Worm (Caenorhabditis elegans): ENCODE results near the gene Y97E10AR.6.

Gene Y97E10AR.6

DNA sequence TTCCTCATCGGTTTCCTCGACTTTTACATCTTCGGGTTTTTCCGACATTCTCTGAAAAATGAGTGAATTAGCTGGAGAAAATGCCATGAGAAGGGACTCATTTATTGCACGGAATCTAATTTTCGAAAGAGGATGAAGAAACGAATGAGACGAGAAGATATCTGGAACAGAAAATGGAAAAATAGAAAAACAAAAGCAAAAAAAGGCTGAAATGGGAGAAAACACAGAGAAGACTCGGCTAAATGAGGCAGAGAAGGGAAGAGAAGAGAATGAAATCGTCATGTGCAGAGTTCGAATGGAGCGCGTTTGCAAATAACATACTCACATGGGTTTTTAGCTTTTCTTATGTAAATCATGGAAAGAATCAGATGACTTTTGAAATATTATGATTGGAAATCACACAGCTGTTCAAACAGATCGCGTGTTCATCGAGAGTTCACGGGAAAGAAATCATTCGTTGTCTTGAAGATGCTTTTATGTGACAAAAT, at the start of gene Y97E10AR.6:
TSS of gene Y97E10AR.6 (minus strand) at position 51 of the 488 bp plus-strand sequence.
- TF ChIP-seq crh-2 (tag; optimal IDR thresholded peaks at IDR 0.05): no peak
- peak in 1 of 2 experiments; percentile 44 for TF ChIP-seq lsy-2 (tag; optimal IDR thresholded peaks at IDR 0.05)
- TF ChIP-seq nhr-11 (tag; optimal IDR thresholded peaks at IDR 0.05): no peak
- TF ChIP-seq C34F6.9 (tag; optimal IDR thresholded peaks at IDR 0.05): peak; percentile 78
- peak; percentile 70 for TF ChIP-seq unc-55 (GFP tag; optimal IDR thresholded peaks at IDR 0.05)
- TF ChIP-seq fos-1 (tag; optimal IDR thresholded peaks at IDR 0.05): peak; percentile 19
- TF ChIP-seq nhr-129 (tag; optimal IDR thresholded peaks at IDR 0.05): peak; percentile 74

DNA sequence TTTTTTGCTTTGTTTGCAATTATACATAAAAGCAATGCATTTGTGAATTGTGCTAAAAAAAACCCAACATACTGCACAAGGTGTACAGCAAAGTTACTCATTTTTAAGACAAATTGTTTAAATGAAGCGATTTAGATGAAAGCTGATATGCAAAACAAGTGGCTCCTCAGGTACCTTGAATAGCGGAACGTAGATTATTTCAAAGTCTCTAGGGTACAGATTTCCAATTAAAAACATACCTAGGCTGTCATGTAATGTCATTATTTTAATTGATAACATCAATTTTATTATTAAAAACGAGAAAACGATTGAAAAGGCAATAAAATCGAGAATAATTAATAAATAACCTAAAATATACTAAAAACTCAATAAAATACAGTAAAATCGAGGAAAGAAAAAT, 48.3 kb upstream of the Y97E10AR.6 start, which contains the start of gene str-139:
TSS of gene str-139 (minus strand) at position 101 of the 400 bp plus-strand sequence.
- no peak for TF ChIP-seq lsy-2 (tag; optimal IDR thresholded peaks at IDR 0.05)
- no peak for TF ChIP-seq fos-1 (tag; optimal IDR thresholded peaks at IDR 0.05)

DNA sequence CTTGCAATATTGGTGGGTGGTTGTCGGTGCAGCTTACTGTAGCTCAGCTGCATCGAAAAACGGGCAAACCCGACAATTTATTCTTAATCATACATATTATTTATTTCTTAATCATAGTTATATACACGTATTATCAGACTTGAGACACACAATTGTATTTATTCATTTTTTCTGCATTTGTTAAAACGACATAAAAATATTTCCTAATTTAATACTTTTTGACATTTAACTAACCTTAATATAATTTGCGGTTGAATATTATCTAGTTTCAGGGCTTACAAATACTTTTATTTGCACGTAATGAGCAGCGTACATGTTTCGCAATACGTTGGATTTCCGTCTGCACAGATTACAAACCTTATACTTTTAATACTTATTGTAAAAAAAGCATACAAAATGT, 44.6 kb upstream of the Y97E10AR.6 start, which contains the start of gene str-138:
TSS of gene str-138 (plus strand) at position 301 of the 400 bp plus-strand sequence.
- no peak for TF ChIP-seq mab-5 (tag; optimal IDR thresholded peaks at IDR 0.05)
- TF ChIP-seq mbf-1 (tag; optimal IDR thresholded peaks at IDR 0.05): no peak
- TF ChIP-seq nhr-12 (tag; optimal IDR thresholded peaks at IDR 0.05): no peak
- TF ChIP-seq lsy-2 (tag; optimal IDR thresholded peaks at IDR 0.05): no peak
- no peak for TF ChIP-seq gmeb-1 (tag; optimal IDR thresholded peaks at IDR 0.05)
- TF ChIP-seq elt-3 (tag; optimal IDR thresholded peaks at IDR 0.05): no peak
- TF ChIP-seq sma-9 (GFP tag; optimal IDR thresholded peaks at IDR 0.05): no peak
- TF ChIP-seq sma-9 (tag; optimal IDR thresholded peaks at IDR 0.05): no peak
- no peak for TF ChIP-seq skn-1 (tag; optimal IDR thresholded peaks at IDR 0.05)
- TF ChIP-seq fos-1 (tag; optimal IDR thresholded peaks at IDR 0.05): no peak
- no peak for TF ChIP-seq F13H6.1 (tag; optimal IDR thresholded peaks at IDR 0.05)
- no peak for TF ChIP-seq snpc-4 (tag; optimal IDR thresholded peaks at IDR 0.05)
- TF ChIP-seq lin-11 (tag; optimal IDR thresholded peaks at IDR 0.05): no peak
- TF ChIP-seq ztf-4 (tag; optimal IDR thresholded peaks at IDR 0.05): no peak
- no peak for TF ChIP-seq sem-4 (tag; optimal IDR thresholded peaks at IDR 0.05)
- no peak for TF ChIP-seq unc-39 (tag; optimal IDR thresholded peaks at IDR 0.05)
- TF ChIP-seq ceh-82 (tag; optimal IDR thresholded peaks at IDR 0.05): no peak
- TF ChIP-seq R02D3.7 (tag; optimal IDR thresholded peaks at IDR 0.05): no peak
- no peak for TF ChIP-seq nhr-25 (tag; optimal IDR thresholded peaks at IDR 0.05)
- TF ChIP-seq ZK546.5 (tag; optimal IDR thresholded peaks at IDR 0.05): no peak

DNA sequence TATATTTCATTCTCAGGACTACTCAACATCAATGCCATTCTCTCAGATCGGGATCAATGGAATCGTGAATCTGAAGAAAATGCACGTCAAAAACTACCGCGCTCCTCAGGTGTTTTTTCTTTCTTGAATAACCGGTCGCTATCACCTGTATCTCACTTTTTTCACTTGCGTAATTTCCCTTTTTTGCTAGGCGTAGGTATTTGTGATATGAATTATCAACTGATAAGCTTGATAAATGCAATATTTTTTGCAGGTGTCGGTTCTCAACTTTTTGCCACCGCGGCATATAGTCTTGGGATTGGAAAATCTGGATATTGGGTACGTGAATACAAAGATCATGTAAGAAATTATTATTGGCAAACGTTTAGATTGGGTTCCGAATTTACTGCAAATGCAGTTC, 41.4 kb upstream of the Y97E10AR.6 start:
- TF ChIP-seq blmp-1 (tag; optimal IDR thresholded peaks at IDR 0.05; ENCODE audit: insufficient read depth): peak; percentile 14
- no peak for TF ChIP-seq mdl-1 (tag; optimal IDR thresholded peaks at IDR 0.05)
- TF ChIP-seq nhr-129 (tag; optimal IDR thresholded peaks at IDR 0.05): no peak

DNA sequence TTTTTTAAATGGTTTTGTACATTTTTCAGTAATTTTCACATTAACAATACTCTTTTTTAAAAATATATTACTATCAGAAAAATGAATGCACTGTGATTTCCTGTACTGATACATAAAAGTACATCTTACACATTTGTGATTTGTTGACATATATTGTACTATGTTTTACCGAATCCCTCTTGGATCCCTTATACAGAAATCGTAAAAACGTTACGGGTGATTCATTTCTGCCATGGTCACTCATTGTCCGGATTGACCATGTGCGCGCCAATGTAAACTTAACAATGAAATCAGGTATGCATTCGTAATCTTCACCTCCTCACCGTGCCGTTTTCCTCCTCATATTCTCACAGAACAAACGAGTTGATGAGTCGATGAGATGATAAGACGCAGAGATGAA, 40.4 kb upstream of the Y97E10AR.6 start, which contains the start of gene ZC513.2:
TSS of gene ZC513.2 (plus strand) at position 301 of the 400 bp plus-strand sequence.
- TF ChIP-seq elt-1 (tag; optimal IDR thresholded peaks at IDR 0.05) (no peak), elt-3 (tag; optimal IDR thresholded peaks at IDR 0.05) (no peak), lin-11 (tag; optimal IDR thresholded peaks at IDR 0.05) (no peak), nhr-77 (tag; optimal IDR thresholded peaks at IDR 0.05) (no peak), C34F6.9 (tag; optimal IDR thresholded peaks at IDR 0.05) (no peak)

DNA sequence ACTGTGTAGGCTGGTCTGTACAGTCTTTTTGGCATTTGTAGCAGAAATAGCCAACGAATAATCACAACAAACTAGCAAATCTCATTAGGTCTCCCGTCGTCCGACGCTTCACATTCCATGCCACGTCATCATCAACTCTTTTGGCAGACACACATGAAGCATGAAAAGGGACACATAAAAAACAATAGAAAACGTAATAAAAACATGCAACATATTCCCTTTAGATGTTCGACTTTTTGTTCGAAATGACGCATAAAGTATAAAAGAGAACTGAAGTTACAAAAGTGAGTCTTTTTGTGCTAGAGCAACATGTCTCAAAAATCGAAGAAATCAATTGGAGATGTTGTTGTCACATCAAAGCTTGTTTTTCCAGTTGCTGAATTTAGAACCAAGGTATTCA, 38.1 kb upstream of the Y97E10AR.6 start, which contains the start of gene sth-1:
TSS of gene sth-1 (plus strand) at position 301 of the 400 bp plus-strand sequence.
- TF ChIP-seq peb-1 (tag; optimal IDR thresholded peaks at IDR 0.05) (no peak), nhr-129 (tag; optimal IDR thresholded peaks at IDR 0.05) (no peak), R02D3.7 (tag; optimal IDR thresholded peaks at IDR 0.05) (no peak), mab-5 (tag; optimal IDR thresholded peaks at IDR 0.05) (no peak), aly-2 (tag; optimal IDR thresholded peaks at IDR 0.05) (no peak), C34F6.9 (tag; optimal IDR thresholded peaks at IDR 0.05) (no peak), fos-1 (tag; optimal IDR thresholded peaks at IDR 0.05) (no peak), blmp-1 (tag; optimal IDR thresholded peaks at IDR 0.05; ENCODE audit: insufficient read depth) (no peak), nhr-25 (tag; optimal IDR thresholded peaks at IDR 0.05) (no peak), nhr-77 (tag; optimal IDR thresholded peaks at IDR 0.05) (no peak), ceh-16 (tag; optimal IDR thresholded peaks at IDR 0.05) (no peak), alr-1 (tag; optimal IDR thresholded peaks at IDR 0.05) (no peak), gmeb-1 (tag; optimal IDR thresholded peaks at IDR 0.05) (no peak), crh-2 (tag; optimal IDR thresholded peaks at IDR 0.05) (no peak), lin-11 (tag; optimal IDR thresholded peaks at IDR 0.05) (no peak), nhr-10 (tag; optimal IDR thresholded peaks at IDR 0.05) (no peak)

Measured in whole organism, L2 larva.